Worm (Caenorhabditis elegans) whole organism, young adult: ENCODE results near the gene T20D3.14.

Experiments
- B0035.1 ChIP-seq: sonication (generic microtip); optimal IDR thresholded peaks from 2 replicates; lab custom pipeline; 2016; ENCODE audit warnings: missing genetic modification characterization, mild to moderate bottlenecking, missing compliant biosample characterization, missing genotype, missing genetic modification reagents
- C17E4.6 ChIP-seq: fragments of 200-800 bp; sonication (Bioruptor generic); IDR thresholded peaks from 2 replicates; pipeline ENCODE4 v1.3.6; 2022; ENCODE audit warnings: missing genetic modification reagents, missing genetic modification characterization, missing compliant biosample characterization
- F22D6.2 ChIP-seq: sonication (generic microtip); optimal IDR thresholded peaks from 2 replicates; lab custom pipeline; 2016; ENCODE audit warnings: mild to moderate bottlenecking, missing genetic modification characterization, missing compliant biosample characterization
- F52B5.7 ChIP-seq: sonication (generic microtip); optimal IDR thresholded peaks from 2 replicates; lab custom pipeline; 2016; ENCODE audit warnings: mild to moderate bottlenecking, missing genetic modification characterization, missing compliant biosample characterization
- F57C9.4 ChIP-seq: sonication (generic microtip); optimal IDR thresholded peaks from 2 replicates; lab custom pipeline; 2017; ENCODE audit warnings: mild to moderate bottlenecking, missing genetic modification characterization, missing compliant biosample characterization
- Y53G8AR.9 ChIP-seq: fragments of 200-800 bp; sonication (Bioruptor generic); conservative IDR thresholded peaks from 2 replicates; pipeline ENCODE4 v1.3.6; 2022; ENCODE audit warnings: missing genetic modification reagents, missing genetic modification characterization, missing compliant biosample characterization
- ama-1 ChIP-seq, 3 experiments: fragments of 150-350 bp in 1 of 3; sonication (generic microtip) in 2 of 3; optimal IDR thresholded peaks; 2 replicates each; lab custom pipeline; 2014 to 2018; ENCODE audit warnings: missing biosample characterization in 2 of 3, missing genetic modification characterization in 2 of 3, missing genetic modification reagents in 2 of 3
- aptf-2 ChIP-seq: fragments of 200-800 bp; sonication (Bioruptor generic); conservative IDR thresholded peaks from 2 replicates; pipeline ENCODE4 v1.3.6; 2022; ENCODE audit warnings: missing genetic modification reagents, missing genetic modification characterization, missing compliant biosample characterization
- athp-1 ChIP-seq: sonication (generic microtip); optimal IDR thresholded peaks from 2 replicates; lab custom pipeline; 2017; ENCODE audit warnings: mild to moderate bottlenecking, missing genetic modification characterization, missing compliant biosample characterization
- attf-5 ChIP-seq: fragments of 200-800 bp; sonication (Bioruptor generic); optimal IDR thresholded peaks from 2 replicates; lab custom pipeline; 2018; ENCODE audit warnings: mild to moderate bottlenecking, missing genetic modification characterization, missing compliant biosample characterization
- attf-6 ChIP-seq: fragments of 200-800 bp; sonication (Bioruptor generic); IDR thresholded peaks from 2 replicates; pipeline ENCODE4 v1.3.6; 2022; ENCODE audit warnings: missing genetic modification reagents, missing genetic modification characterization, missing compliant biosample characterization
- cebp-1 ChIP-seq, 2 experiments: fragments of 200-800 bp in 1 of 2; sonication (Bioruptor generic) in 1 of 2; sonication (generic microtip) in 1 of 2; IDR thresholded peaks in 1 of 2; optimal IDR thresholded peaks in 1 of 2; 2 replicates each; pipeline versions ENCODE4 v1.3.6 to Lab custom; 2017 to 2022; ENCODE audit warnings: missing compliant biosample characterization in 2 of 2, missing genetic modification characterization in 2 of 2, mild to moderate bottlenecking in 1 of 2, missing genetic modification reagents in 1 of 2, moderate library complexity in 1 of 2
- cebp-2 ChIP-seq: fragments of 200-800 bp; sonication (Bioruptor generic); IDR thresholded peaks from 2 replicates; pipeline ENCODE4 v1.3.6; 2022; ENCODE audit warnings: missing genetic modification characterization, missing compliant biosample characterization
- ceh-79 ChIP-seq: sonication (generic microtip); optimal IDR thresholded peaks from 2 replicates; lab custom pipeline; 2017; ENCODE audit warnings: mild to moderate bottlenecking, missing genetic modification characterization, missing compliant biosample characterization
- ceh-91 ChIP-seq: fragments of 200-800 bp; sonication (Bioruptor generic); IDR thresholded peaks from 2 replicates; pipeline ENCODE4 v1.3.6; 2022; ENCODE audit warnings: missing genetic modification reagents, missing genetic modification characterization, missing compliant biosample characterization
- dox-1 ChIP-seq: fragments of 200-800 bp; sonication (Bioruptor generic); IDR thresholded peaks from 2 replicates; pipeline ENCODE4 v1.3.6; 2022; ENCODE audit warnings: missing genetic modification reagents, missing genetic modification characterization, missing compliant biosample characterization
- efl-1 ChIP-seq: fragments of 150-350 bp; optimal IDR thresholded peaks from 2 replicates; lab custom pipeline; 2014; ENCODE audit warnings: missing biosample characterization, missing genetic modification reagents, missing genetic modification characterization
- ekl-4 ChIP-seq: fragments of 200-800 bp; sonication (Bioruptor generic); IDR thresholded peaks from 2 replicates; pipeline ENCODE4 v1.3.6; 2022; ENCODE audit warnings: missing genetic modification reagents, missing genetic modification characterization, missing compliant biosample characterization
- fkh-3 ChIP-seq: sonication (generic microtip); optimal IDR thresholded peaks from 2 replicates; lab custom pipeline; 2016; ENCODE audit warnings: mild to moderate bottlenecking, missing genetic modification characterization, missing compliant biosample characterization
- him-1 ChIP-seq: sonication (generic microtip); optimal IDR thresholded peaks from 2 replicates; lab custom pipeline; 2016; ENCODE audit warnings: missing genotype, missing genetic modification reagents, missing genetic modification characterization, missing compliant biosample characterization
- hmg-1.2 ChIP-seq: fragments of 200-800 bp; sonication (Bioruptor generic); IDR thresholded peaks from 2 replicates; pipeline ENCODE4 v1.3.6; 2022; ENCODE audit warnings: missing genetic modification reagents, missing genetic modification characterization, missing compliant biosample characterization
- lag-1 ChIP-seq: fragments of 200-800 bp; sonication (Bioruptor generic); IDR thresholded peaks from 2 replicates; pipeline ENCODE4 v1.3.6; 2022; ENCODE audit warnings: missing genetic modification reagents, missing genetic modification characterization, missing compliant biosample characterization
- let-607 ChIP-seq, 2 experiments: fragments of 200-800 bp in 1 of 2; sonication (Bioruptor generic) in 1 of 2; sonication (generic microtip) in 1 of 2; optimal IDR thresholded peaks; 2 replicates each; lab custom pipeline; 2016 to 2018; ENCODE audit warnings: mild to moderate bottlenecking in 2 of 2, missing compliant biosample characterization in 2 of 2, missing genetic modification characterization in 2 of 2, moderate library complexity in 2 of 2, missing genotype in 1 of 2
- lin-26 ChIP-seq: fragments of 200-800 bp; sonication (Bioruptor generic); IDR thresholded peaks from 2 replicates; pipeline ENCODE4 v1.3.6; 2022; ENCODE audit warnings: missing genetic modification reagents, missing genetic modification characterization, missing compliant biosample characterization
- lin-35 ChIP-seq, 3 experiments: fragments of 150-350 bp in 2 of 3; sonication (generic microtip) in 1 of 3; optimal IDR thresholded peaks; 2 replicates each; lab custom pipeline; 2014 to 2018; ENCODE audit warnings: missing biosample characterization in 3 of 3, missing genetic modification characterization in 3 of 3, missing genetic modification reagents in 3 of 3
- lin-40 ChIP-seq: sonication (generic microtip); optimal IDR thresholded peaks from 2 replicates; lab custom pipeline; 2016; ENCODE audit warnings: missing genetic modification characterization, mild to moderate bottlenecking, missing compliant biosample characterization, missing genotype, missing genetic modification reagents
- lin-54 ChIP-seq: fragments of 200-800 bp; sonication (Bioruptor generic); optimal IDR thresholded peaks from 2 replicates; lab custom pipeline; 2018; ENCODE audit warnings: mild to moderate bottlenecking, missing genetic modification characterization, missing compliant biosample characterization
- lir-1 ChIP-seq: fragments of 200-800 bp; sonication (Bioruptor generic); conservative IDR thresholded peaks from 2 replicates; pipeline ENCODE4 v1.3.6; 2022; ENCODE audit warnings: missing genetic modification reagents, missing genetic modification characterization, missing compliant biosample characterization
- lsl-1 ChIP-seq: fragments of 200-800 bp; sonication (Bioruptor generic); optimal IDR thresholded peaks from 2 replicates; lab custom pipeline; 2018; ENCODE audit warnings: mild to moderate bottlenecking, missing genetic modification characterization, moderate library complexity, missing compliant biosample characterization
- madf-10 ChIP-seq: sonication (generic microtip); optimal IDR thresholded peaks from 2 replicates; lab custom pipeline; 2016; ENCODE audit warnings: mild to moderate bottlenecking, missing genetic modification characterization, missing compliant biosample characterization
- mcd-1 ChIP-seq: fragments of 200-800 bp; sonication (Bioruptor generic); IDR thresholded peaks from 2 replicates; pipeline ENCODE4 v1.3.6; 2022; ENCODE audit warnings: missing genetic modification reagents, missing genetic modification characterization, missing compliant biosample characterization
- nhr-80 ChIP-seq: sonication (generic microtip); optimal IDR thresholded peaks from 2 replicates; lab custom pipeline; 2016; ENCODE audit warnings: missing genetic modification characterization, missing compliant biosample characterization
- repo-1 ChIP-seq: sonication (generic microtip); optimal IDR thresholded peaks from 2 replicates; lab custom pipeline; 2017; ENCODE audit warnings: mild to moderate bottlenecking, missing genetic modification characterization, missing compliant biosample characterization
- unc-130 ChIP-seq: sonication (generic microtip); optimal IDR thresholded peaks from 2 replicates; lab custom pipeline; 2016; ENCODE audit warnings: missing genetic modification reagents, missing genetic modification characterization, missing compliant biosample characterization
- ztf-18 ChIP-seq: sonication (generic microtip); optimal IDR thresholded peaks from 2 replicates; lab custom pipeline; 2016; ENCODE audit warnings: missing genotype, mild to moderate bottlenecking, missing genetic modification characterization, missing compliant biosample characterization
- ztf-22 ChIP-seq: fragments of 200-800 bp; sonication (Bioruptor generic); optimal IDR thresholded peaks from 2 replicates; lab custom pipeline; 2018; ENCODE audit warnings: mild to moderate bottlenecking, missing genetic modification characterization, moderate library complexity, missing compliant biosample characterization

T20D3.14 gene

DNA sequence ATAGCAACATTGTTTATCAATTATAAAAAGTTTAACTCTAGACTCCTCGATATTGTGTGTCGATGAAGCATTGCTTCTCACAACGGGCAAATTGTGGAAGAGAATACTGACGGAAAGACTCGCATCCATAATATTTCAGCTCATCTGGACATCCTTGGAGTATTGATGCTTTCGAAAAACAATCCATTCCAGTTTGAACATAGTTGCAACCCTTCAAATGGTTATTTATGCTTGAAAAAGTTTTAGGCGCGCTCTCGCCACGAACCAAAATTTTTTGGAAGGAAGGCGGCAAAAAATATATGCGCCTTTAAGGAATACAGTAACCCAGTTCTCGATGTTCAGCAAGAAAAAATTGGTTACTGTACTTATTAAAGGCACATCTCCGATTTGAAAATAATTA is 13.2 kb downstream of the T20D3.14 start (continued):
- peak; percentile 32 for TF ChIP-seq repo-1 (tag; lab: Kevin White, UChicago)
- peak; percentile 38 for TF ChIP-seq lsl-1 (GFP tag; lab: Kevin White, UChicago)
- peak; percentile 69 for TF ChIP-seq ceh-79 (tag; lab: Kevin White, UChicago)
- no peak for TF ChIP-seq ztf-22 (GFP tag; lab: Kevin White, UChicago)
- no peak for TF ChIP-seq cebp-2 (GFP tag; lab: Robert Waterston, UW)
- TF ChIP-seq Y53G8AR.9 (GFP tag; lab: Robert Waterston, UW), result 0 out of 2 replicates have a peak, but pooled peaks have one; percentile 6
- TF ChIP-seq ekl-4 (GFP tag; lab: Robert Waterston, UW), result peak; percentile 72
- peak; percentile 20 for TF ChIP-seq B0035.1 (tag; lab: Kevin White, UChicago)
- TF ChIP-seq unc-130, result no peak
- 0 out of 2 replicates have a peak, but pooled peaks have one; percentile 57 for TF ChIP-seq lag-1 (GFP tag; lab: Robert Waterston, UW)
- no peak for TF ChIP-seq attf-6 (GFP tag; lab: Robert Waterston, UW)
- peak; percentile 32; the same call in 1 of the 2 replicates for TF ChIP-seq C17E4.6
- TF ChIP-seq let-607 (tag; optimal IDR thresholded peaks at IDR 0.05; lab: Kevin White, UChicago), result peak in 1 of 2 experiments; percentile 21
- peak; percentile 18 for TF ChIP-seq efl-1 (GFP tag; lab: Kevin White, UChicago)
- peak; percentile 29; the same call in 1 of the 2 replicates for TF ChIP-seq hmg-1.2 (GFP tag; lab: Robert Waterston, UW)
- TF ChIP-seq lin-35 (GFP tag; optimal IDR thresholded peaks at IDR 0.05; lab: Kevin White, UChicago), result peak in 1 of 3 experiments; percentile 36

DNA sequence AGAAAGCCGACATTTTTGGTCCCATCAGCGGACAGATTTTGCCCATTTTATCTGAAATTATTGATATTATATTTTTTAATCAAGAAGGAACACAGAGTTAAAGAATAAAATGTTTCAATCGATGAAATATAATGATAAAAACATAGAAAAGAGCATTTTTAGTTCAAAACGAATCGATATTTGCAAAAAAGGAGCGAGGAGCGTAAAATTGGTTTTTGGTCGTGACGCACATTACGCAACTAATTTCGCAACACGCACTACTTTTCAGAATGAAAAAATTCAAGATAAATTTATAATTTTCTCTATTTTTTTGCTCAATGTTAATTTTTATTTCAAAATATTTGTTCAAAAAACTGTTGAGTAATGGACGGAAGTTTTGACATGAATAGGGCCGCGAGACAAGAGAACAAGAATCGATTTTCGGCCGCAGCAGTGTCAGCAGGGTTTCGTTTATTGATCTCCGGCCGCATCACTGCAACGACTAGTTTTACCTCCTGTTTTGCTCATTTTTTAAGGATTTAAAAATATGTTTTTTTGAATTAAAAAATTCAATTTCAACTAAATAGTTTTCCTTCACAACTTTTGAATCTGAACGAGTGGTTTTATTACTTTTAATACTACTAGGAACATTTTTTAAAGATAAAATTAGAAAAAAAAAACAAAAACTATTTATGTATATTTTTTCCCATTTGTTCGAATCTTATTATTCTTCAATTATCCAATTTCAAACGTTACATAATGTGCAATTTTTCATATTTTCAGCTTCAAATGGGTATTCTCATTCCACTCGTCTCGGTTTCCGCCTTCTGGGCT is 14.5 kb downstream of the T20D3.14 start, which contains the start of the genes F49C12.12 and vha-17:
Gene F49C12.12 (minus strand): TSS at position 51 of the 813 bp plus-strand sequence.
Gene vha-17 (plus strand): TSS at position 763 of the 813 bp plus-strand sequence.
- TF ChIP-seq lin-26 (GFP tag; lab: Robert Waterston, UW), result no peak
- no peak for TF ChIP-seq fkh-3 (tag; lab: Kevin White, UChicago)
- peak; percentile 8 for TF ChIP-seq madf-10 (tag; lab: Kevin White, UChicago)
- no peak for TF ChIP-seq ceh-91 (GFP tag; lab: Robert Waterston, UW)
- no peak for TF ChIP-seq athp-1 (tag; lab: Kevin White, UChicago)
- TF ChIP-seq cebp-1 (GFP tag; IDR thresholded peaks at IDR 0.05; lab: Robert Waterston, UW), result peak; percentile 82
- TF ChIP-seq cebp-1 (tag; optimal IDR thresholded peaks at IDR 0.05; lab: Kevin White, UChicago), result peak; percentile 98
- TF ChIP-seq lin-40 (tag; lab: Kevin White, UChicago), result no peak
- TF ChIP-seq lsl-1 (GFP tag; lab: Kevin White, UChicago), result peak; percentile 0
- peak; percentile 82 for TF ChIP-seq nhr-80 (tag; lab: Kevin White, UChicago)
- TF ChIP-seq mcd-1 (GFP tag; lab: Robert Waterston, UW), result 0 out of 2 replicates have a peak, but pooled peaks have one; percentile 32
- no peak for TF ChIP-seq aptf-2
- TF ChIP-seq F52B5.7 (tag; lab: Kevin White, UChicago), result no peak
- 0 out of 2 replicates have a peak, but pooled peaks have one; percentile 28 for TF ChIP-seq ekl-4 (GFP tag; lab: Robert Waterston, UW)
- no peak for TF ChIP-seq F22D6.2 (tag; lab: Kevin White, UChicago)
- no peak for TF ChIP-seq B0035.1 (tag; lab: Kevin White, UChicago)
- peak; percentile 25 for TF ChIP-seq lin-54 (GFP tag; lab: Kevin White, UChicago)
- TF ChIP-seq attf-5 (GFP tag; lab: Kevin White, UChicago), result peak; percentile 82
- TF ChIP-seq F57C9.4 (tag; lab: Kevin White, UChicago), result no peak
- peak; percentile 13 for TF ChIP-seq ztf-18 (tag; lab: Kevin White, UChicago)
- TF ChIP-seq dox-1 (GFP tag; lab: Robert Waterston, UW), result peak; percentile 49; the same call in 1 of the 2 replicates
- no peak for TF ChIP-seq ama-1 (optimal IDR thresholded peaks at IDR 0.05; lab: Kevin White, UChicago)
- no peak for TF ChIP-seq ama-1 (GFP tag; optimal IDR thresholded peaks at IDR 0.05; lab: Kevin White, UChicago)
- peak; percentile 33 for TF ChIP-seq him-1 (tag; lab: Kevin White, UChicago)
- no peak for TF ChIP-seq lir-1 (GFP tag; lab: Robert Waterston, UW)
